Fruit fly (Drosophila melanogaster): ENCODE results near the gene foxo.

dm6 chr3R:14028873-14029369 is 27.8 kb upstream of the foxo start, which contains the start of gene Cyp6d5:
- TF ChIP-seq Gug (GFP tag; IDR thresholded peaks at IDR 0.05) (no peak), CG6792 (GFP tag; optimal IDR thresholded peaks at IDR 0.05) (no peak), Sox102F (GFP tag; optimal IDR thresholded peaks at IDR 0.05) (no peak)
